Worm (Caenorhabditis elegans): ENCODE data around the gene lias-1.

Gene lias-1

DNA sequence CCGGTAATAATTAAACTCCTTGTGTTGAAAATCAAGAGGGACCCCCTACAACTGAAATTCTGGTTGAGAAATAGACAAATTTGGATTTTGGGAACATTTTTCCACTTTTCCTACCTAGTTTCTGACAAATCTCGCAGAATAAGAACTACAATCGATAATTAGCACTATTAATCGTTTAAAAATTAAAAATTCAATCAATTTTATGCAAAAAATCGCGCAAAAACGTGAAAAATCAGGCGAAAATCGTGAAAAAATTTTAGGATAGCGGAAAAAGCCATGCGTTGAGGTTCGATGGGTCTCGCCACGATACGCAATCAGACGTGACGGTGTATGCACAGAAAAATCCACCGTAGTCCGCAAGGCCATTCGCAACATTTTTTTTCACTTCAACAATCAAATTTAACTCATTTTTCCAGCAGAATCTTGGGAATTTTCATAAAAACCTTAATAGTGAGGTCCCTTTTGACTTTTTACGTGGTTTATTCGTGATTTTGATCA is at the start of gene lias-1:
Gene lias-1 (minus strand): TSS at position 51 of the 498 bp plus-strand sequence.
- no peak for TF ChIP-seq unc-62 (GFP tag; optimal IDR thresholded peaks at IDR 0.05)

DNA sequence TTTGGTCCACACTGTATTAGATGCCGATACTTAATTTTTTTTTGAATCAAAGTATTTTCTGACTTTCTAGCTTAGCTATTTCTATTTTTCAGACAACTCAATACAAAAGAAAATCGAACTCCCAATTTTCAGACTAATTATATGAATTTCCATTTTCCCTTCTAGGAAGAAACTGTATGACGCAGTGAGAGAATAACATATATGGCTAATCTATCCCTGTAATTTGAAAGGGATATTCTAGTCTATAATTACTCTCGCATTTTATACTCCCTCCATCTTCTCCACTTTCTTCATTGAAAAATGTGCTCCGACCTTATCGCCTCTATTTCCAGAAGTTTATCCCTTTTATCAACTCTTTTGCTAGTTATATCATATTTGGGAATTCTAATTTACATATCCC is 48.4 kb upstream of the lias-1 start, which contains the start of gene C54C6.4:
Gene C54C6.4 (plus strand): TSS at position 301 of the 400 bp plus-strand sequence.
- TF ChIP-seq unc-62 (GFP tag; optimal IDR thresholded peaks at IDR 0.05), result no peak

DNA sequence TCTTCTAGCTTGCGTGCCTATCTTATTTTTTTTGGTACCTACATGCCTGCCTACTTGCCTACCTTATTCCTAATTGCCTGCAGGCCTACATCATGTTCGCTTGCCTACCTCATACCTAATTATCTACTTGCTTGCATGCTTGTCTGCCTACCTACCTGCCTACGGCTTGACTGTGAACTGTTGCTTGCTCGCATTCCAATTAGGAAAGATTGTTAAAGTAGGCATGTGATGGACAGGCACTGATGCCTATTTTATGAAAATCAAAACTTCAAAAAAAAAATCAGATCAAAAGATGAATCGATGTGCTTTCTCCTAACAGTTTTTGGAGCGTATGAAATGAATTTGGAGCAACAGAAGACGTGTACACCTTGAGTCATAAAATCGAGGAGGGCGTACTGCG is 45.5 kb upstream of the lias-1 start:
- TF ChIP-seq unc-62 (GFP tag; optimal IDR thresholded peaks at IDR 0.05), result no peak

DNA sequence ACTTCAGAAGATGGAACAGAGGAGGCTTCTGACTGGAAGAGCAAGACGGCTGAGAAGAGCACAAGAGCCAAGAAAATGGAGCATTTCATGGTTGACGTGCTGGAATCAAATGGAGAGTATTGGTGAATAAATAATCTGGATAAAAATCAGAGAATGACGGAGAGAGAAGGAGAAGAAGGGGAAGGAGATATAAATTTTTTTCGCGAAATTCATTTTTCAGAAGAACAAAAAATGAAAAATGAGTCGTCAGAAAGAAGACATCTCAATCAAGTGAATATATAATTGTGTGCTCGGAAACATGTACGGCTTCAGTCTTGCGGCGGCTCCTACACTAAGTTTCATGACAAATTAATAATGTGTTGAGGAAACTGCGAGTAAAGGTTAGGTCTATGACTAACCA is 44.8 kb upstream of the lias-1 start, which contains the start of gene C54C6.5:
Gene C54C6.5 (minus strand): TSS at position 101 of the 400 bp plus-strand sequence.
- no peak for TF ChIP-seq unc-62 (GFP tag; optimal IDR thresholded peaks at IDR 0.05)

DNA sequence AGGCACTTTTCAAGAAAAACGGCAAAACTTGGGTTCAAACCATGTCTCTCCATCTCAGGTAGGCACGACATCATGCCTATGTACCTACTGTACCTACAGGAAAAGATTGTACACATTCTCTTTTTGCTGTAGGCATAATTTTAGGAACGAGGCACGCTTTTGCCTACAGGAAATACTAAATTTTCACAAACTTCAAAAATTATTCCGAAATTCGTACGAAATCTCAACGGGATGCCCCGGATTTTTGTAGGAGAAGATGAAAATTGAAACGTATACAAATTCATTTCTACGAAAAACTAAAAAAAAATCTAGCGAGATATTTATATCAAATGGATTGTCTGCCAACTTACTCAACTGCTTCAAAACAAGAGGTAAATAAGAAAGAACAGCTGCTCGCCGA is 43.1 kb upstream of the lias-1 start, which contains the start of gene C54C6.11:
Gene C54C6.11 (plus strand): TSS at position 301 of the 400 bp plus-strand sequence.
- no peak for TF ChIP-seq unc-62 (GFP tag; optimal IDR thresholded peaks at IDR 0.05)

DNA sequence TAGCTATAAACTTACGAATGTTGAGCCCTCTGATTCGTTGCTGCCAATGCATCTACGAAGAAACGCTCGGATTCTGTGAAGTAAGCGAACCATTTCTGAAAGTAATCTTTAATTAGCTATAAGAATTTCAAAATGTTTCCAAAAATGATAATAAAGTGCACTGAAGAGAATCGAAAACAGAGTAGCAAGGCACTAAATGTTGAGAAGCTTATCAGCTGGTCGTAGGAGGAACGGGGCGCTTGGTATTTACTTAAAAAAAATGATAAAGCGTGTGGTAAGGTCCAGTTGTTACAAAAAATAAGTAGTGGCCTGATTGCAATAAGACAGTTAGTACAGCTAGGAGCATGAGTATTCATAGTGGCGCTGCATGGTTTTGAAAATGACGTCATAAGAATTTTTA is 41.4 kb upstream of the lias-1 start, which contains the start of gene C54C6.7:
Gene C54C6.7 (minus strand): TSS at position 101 of the 400 bp plus-strand sequence.
- no peak for TF ChIP-seq unc-62 (GFP tag; optimal IDR thresholded peaks at IDR 0.05)

DNA sequence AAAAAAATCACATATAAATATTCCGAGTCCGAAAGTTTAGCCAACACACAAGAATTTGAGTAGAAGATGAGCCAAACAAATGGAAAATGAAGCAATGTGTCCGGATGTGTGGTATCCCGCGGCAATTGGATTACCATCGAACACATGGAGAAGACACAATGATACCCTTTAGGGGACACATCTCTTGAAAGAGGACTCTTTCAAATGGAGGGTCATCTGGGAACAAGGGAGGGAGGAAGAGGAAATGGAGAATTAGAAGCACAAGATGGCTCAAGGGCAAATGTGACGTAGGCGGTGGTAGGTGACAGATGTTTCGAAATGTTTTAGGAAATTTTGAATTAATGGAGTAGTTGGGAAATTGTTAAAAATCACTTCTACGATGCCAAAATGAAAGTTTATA is 38.2 kb upstream of the lias-1 start:
- TF ChIP-seq unc-62 (GFP tag; optimal IDR thresholded peaks at IDR 0.05), result no peak

DNA sequence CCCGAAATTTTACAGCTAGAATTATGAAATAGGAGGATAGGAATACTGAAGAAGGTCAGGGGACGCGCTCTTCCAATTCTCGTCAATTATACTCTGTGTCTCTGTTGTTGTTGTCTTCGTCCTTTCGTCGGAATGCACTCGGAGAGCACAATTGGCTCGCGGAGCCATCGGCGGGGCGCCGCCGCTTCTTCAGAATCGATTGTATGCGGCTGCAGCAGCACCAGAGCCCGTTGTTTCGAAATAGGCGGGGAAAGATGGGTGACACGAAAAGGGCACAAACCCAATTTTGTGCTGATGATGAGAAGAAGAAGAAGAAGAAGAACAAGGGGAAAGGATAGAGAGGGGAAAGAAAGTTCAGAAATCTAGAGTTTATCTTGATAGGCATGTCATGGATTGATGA is 37.2 kb upstream of the lias-1 start:
- no peak for TF ChIP-seq unc-62 (GFP tag; optimal IDR thresholded peaks at IDR 0.05)

DNA sequence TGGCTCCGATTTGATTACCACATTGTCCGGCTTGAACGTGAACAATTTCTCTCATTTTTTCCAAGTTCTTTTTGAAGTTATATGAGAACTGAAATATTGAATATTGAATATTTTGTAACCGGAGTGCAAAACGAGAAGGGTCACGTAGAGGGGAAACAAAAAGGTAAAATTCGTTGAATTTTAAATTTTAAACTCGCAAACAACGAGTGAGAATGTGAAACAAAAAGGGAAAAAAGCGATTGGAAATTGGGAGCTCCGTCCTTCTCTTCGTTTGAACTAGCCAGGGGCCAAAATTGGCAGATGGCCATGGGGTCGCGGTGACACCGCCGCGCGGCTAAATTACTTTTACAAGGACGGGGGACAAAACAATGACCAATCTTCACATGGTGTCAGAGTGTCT is 36.6 kb upstream of the lias-1 start, which contains the start of gene ben-1:
Gene ben-1 (minus strand): TSS at position 101 of the 400 bp plus-strand sequence.
- no peak for TF ChIP-seq unc-62 (GFP tag; optimal IDR thresholded peaks at IDR 0.05)

DNA sequence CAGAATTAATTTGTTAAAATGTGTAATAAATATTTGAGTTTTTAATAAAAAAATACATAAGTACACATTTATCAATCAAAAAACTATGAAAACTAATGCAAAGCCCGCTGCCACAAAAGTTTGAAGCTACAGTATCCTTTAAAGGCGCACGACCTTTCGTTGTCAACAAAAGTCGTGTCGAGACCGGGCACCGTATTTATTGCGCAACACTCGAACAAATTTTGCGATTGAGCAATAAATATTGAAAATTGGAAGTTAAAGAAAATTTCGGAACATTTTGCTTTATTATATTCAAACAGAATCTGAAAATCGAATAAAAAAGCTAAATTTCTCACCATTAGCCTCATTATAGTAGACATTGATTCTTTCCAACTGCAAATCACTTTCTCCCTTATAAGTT is 36.2 kb upstream of the lias-1 start:
- TF ChIP-seq unc-62 (GFP tag; optimal IDR thresholded peaks at IDR 0.05), result no peak

DNA sequence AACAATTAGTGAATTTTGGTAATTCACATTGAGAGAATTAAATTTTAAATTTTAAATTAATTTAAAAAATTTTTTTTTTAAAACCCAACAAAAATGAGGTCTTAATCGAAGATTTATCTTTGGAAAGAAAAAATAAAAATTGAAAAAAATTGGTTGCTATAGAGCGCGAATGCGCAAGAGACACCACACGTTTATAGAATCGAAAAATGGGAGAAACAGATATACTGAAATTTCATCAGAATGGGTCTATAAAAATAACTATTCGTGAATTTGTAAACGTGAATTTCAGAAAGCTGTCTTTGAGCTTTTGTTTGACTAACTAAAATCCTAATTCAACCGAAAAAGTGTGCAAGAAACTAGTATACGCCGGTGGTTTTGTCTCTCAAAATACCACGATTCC is 35.5 kb upstream of the lias-1 start:
- TF ChIP-seq unc-62 (GFP tag; optimal IDR thresholded peaks at IDR 0.05), result no peak

DNA sequence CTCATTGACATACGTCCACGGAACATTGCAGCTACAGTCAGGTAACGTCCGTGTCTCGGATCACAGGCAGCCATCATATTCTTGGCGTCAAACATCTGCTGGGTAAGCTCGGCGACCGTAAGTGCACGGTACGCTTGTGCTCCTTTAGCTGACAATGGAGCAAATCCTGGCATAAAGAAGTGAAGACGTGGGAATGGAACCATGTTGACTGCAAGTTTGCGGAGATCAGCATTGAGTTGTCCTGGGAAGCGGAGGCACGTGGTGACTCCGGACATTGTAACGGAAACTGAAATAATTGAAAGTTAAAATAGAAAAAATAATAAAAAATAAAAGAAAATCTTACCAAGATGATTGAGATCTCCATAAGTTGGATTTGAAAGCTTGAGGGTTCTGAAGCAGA is 34.6 kb upstream of the lias-1 start:
- TF ChIP-seq unc-62 (GFP tag; optimal IDR thresholded peaks at IDR 0.05), result no peak

DNA sequence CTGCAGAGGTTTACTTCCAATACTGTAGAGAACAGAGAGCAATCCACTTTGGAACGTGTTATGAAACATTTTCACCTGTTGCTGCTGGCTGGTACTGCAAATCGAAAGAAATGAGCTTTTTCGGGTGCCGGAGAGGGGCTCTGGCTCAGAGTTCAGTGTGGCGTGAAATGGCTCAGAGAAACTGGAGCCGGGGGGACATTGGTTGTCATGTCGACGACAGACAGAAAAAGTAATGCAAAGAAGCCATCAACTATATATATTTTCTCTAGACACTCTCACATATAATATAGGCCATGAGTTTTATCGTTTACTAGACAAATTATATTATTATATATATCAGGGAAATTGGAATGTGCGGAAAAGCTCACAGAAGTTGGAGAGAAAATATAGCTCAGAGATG is 32.5 kb upstream of the lias-1 start, which contains the start of gene cfap-20:
Gene cfap-20 (minus strand): TSS at position 101 of the 400 bp plus-strand sequence.
- no peak for TF ChIP-seq unc-62 (GFP tag; optimal IDR thresholded peaks at IDR 0.05)

DNA sequence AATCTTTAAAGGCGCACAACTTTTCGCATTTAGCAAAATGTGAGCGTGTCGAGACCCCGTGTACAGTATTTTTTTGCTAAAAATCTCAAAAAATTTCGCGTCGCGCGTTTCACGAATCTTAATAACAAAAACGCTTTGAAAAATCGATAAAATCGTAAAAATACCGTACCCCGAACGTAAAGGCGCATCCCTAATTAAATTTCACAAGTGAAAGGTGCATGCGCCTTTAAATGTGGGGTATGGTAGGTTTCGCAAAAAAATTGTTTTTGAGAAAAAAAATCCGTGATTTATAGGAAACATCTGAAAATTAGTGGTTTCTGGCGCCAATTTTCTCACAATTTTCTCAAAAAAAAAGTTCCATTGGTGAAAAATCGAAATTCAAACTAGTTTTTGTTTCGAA is 29.3 kb upstream of the lias-1 start:
- no peak for TF ChIP-seq unc-62 (GFP tag; optimal IDR thresholded peaks at IDR 0.05)

DNA sequence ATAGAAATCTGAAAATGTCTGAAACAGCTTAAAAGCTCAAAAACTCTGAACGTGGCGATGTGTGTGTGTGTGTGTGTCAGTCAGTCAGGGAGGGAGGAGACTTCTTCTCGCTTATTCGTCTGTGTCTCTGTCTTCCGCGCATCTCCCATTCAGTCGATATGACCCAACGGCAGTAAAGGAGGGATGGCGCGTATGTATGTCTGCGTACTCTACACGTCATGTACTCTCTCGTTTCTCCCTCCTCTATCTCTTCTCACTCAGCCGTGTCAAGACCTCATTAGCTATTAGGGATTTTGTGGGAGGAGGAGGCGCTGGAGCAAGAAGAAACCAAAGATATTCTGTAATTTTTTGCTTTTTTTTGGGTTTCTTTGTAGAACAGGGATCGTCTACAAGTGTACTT is 27.1 kb upstream of the lias-1 start:
- no peak for TF ChIP-seq unc-62 (GFP tag; optimal IDR thresholded peaks at IDR 0.05)

DNA sequence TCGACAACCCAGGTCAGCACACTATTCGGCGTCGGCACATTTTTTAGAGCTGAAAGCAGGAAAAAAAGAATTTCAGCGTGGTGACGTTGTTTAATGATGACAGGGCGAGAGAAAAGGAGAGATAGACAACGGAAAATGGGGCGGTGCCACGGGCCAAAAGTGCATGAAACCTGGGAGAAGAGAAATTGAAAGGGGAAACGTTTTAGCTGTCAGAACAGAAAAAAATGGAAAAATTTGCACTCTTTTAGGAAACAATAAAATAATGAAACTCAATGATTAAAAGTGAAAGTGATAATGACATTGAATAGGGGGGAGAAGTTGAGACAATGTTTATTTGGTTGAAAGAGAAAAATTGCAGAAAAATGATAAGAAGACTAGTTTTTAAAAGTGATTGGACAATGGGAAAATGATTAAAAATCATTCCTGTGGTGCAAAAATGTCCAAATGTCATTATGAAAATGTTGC is 24.9 kb upstream of the lias-1 start, which contains the start of gene pitp-1:
Gene pitp-1 (minus strand): TSS at position 51 of the 465 bp plus-strand sequence.
- TF ChIP-seq unc-62 (GFP tag; optimal IDR thresholded peaks at IDR 0.05), result no peak

DNA sequence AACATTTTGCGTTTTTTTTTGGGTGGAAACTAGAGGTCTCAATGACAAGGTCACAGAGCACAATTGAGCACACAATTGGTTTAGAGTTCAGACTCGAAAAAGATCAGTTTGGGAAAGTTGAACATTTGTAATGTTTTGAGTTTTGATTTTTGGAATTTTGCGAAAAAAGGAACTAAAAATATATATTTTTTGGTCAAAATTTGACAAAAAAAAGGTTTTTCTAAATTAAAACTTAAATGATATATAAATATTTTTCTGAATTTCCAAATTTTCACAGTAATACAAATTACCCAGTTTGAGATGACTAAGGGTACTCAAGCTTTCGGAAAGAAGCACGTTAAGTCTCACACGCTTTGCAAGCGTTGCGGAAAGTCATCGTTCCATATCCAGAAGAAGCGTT is 23.4 kb upstream of the lias-1 start, which contains the start of gene rpl-37:
Gene rpl-37 (plus strand): TSS at position 301 of the 400 bp plus-strand sequence.
- no peak for TF ChIP-seq unc-62 (GFP tag; optimal IDR thresholded peaks at IDR 0.05)

Measured in whole organism, dauer.